Worm (Caenorhabditis elegans) whole organism, L4 larva: ENCODE data around the gene srv-1.

ENCODE experiments used
- F10B5.3 ChIP-seq: sonication (generic microtip); optimal IDR thresholded peaks from 2 replicates; lab custom pipeline; 2016; ENCODE audit warnings: mild to moderate bottlenecking, missing genetic modification characterization, missing compliant biosample characterization
- F49E8.2 ChIP-seq: sonication (generic microtip); optimal IDR thresholded peaks from 2 replicates; lab custom pipeline; 2016; ENCODE audit warnings: missing compliant biosample characterization, mild to moderate bottlenecking, missing genetic modification characterization, borderline replicate concordance
- Y48G9A.11 ChIP-seq: fragments of 200-800 bp; sonication (Bioruptor generic); IDR thresholded peaks from 2 replicates; pipeline ENCODE4 v1.3.6; 2022; ENCODE audit warnings: missing genetic modification reagents, missing genetic modification characterization, missing compliant biosample characterization
- madf-9 ChIP-seq: fragments of 200-800 bp; sonication (Bioruptor generic); conservative IDR thresholded peaks from 2 replicates; pipeline ENCODE4 v1.3.6; 2022; ENCODE audit warnings: missing genetic modification reagents, missing genetic modification characterization, missing compliant biosample characterization

ce11 chrIII:6897587-6898064 is 47.4 kb downstream of the srv-1 start, which contains the start of gene T07E3.4:
- TF ChIP-seq F49E8.2 (tag; lab: Kevin White, UChicago) (no peak), Y48G9A.11 (GFP tag; lab: Robert Waterston, UW) (no peak), F10B5.3 (tag; lab: Kevin White, UChicago) (no peak), madf-9 (GFP tag; lab: Robert Waterston, UW) (no peak)
